Fruit fly (Drosophila melanogaster) whole organism, pupa: ENCODE measurements around the gene ida.
A peak's percentile ranks its signal among the peaks of the same experiment; 100 is the strongest.

Source experiments
- CG10348 ChIP-seq: fragments of 200-800 bp; sonication (Bioruptor generic); IDR thresholded peaks from 2 replicates; pipeline ENCODE4 v1.3.6; 2022; ENCODE audit warnings: missing biosample characterization, missing genetic modification characterization
- CG12605 ChIP-seq: fragments of 200-800 bp; sonication (Bioruptor generic); IDR thresholded peaks from 2 replicates; pipeline ENCODE4 v1.3.6; 2022; ENCODE audit warnings: missing biosample characterization, missing genetic modification characterization
- CG13204 ChIP-seq: fragments of 200-800 bp; sonication (Bioruptor generic); optimal IDR thresholded peaks from 2 replicates; lab custom pipeline; 2018; ENCODE audit warnings: missing biosample characterization, mild to moderate bottlenecking, missing genetic modification characterization, moderate library complexity
- CG14655 ChIP-seq: fragments of 200-800 bp; sonication (Bioruptor generic); optimal IDR thresholded peaks from 3 replicates; lab custom pipeline; 2017; ENCODE audit warnings: mild to moderate bottlenecking, missing biosample characterization, missing genetic modification reagents, missing genetic modification characterization
- CG15710 ChIP-seq: fragments of 200-800 bp; sonication (Bioruptor generic); optimal IDR thresholded peaks from 2 replicates; lab custom pipeline; 2018; ENCODE audit warnings: missing biosample characterization, mild to moderate bottlenecking, missing genetic modification characterization, moderate library complexity
- CG17806 ChIP-seq: fragments of 200-800 bp; sonication (Bioruptor generic); optimal IDR thresholded peaks from 2 replicates; lab custom pipeline; 2018; ENCODE audit warnings: missing biosample characterization, mild to moderate bottlenecking, missing genetic modification characterization, moderate library complexity
- CG32121 ChIP-seq: fragments of 200-800 bp; sonication (Bioruptor generic); IDR thresholded peaks from 2 replicates; pipeline ENCODE4 v1.3.6; 2022; ENCODE audit warnings: missing biosample characterization, missing genetic modification characterization
- CG34367 ChIP-seq: fragments of 200-800 bp; sonication (Bioruptor generic); optimal IDR thresholded peaks from 2 replicates; lab custom pipeline; 2018; ENCODE audit warnings: missing biosample characterization, mild to moderate bottlenecking, missing genetic modification characterization
- CG4496 ChIP-seq: fragments of 200-800 bp; sonication (Bioruptor generic); IDR thresholded peaks from 3 replicates; pipeline ENCODE4 v1.3.6; 2022; ENCODE audit warnings: missing biosample characterization, missing genetic modification characterization
- CG8159 ChIP-seq: fragments of 200-800 bp; sonication (Bioruptor generic); optimal IDR thresholded peaks from 3 replicates; lab custom pipeline; 2018; ENCODE audit warnings: missing biosample characterization, mild to moderate bottlenecking, missing genetic modification characterization, moderate library complexity
- CG8301 ChIP-seq: fragments of 200-800 bp; sonication (Bioruptor generic); optimal IDR thresholded peaks from 2 replicates; lab custom pipeline; 2018; ENCODE audit warnings: missing biosample characterization, mild to moderate bottlenecking, missing genetic modification characterization
- CG9948 ChIP-seq: fragments of 200-800 bp; sonication (Bioruptor generic); optimal IDR thresholded peaks from 2 replicates; lab custom pipeline; 2018; ENCODE audit warnings: missing biosample characterization, mild to moderate bottlenecking, missing genetic modification characterization, moderate library complexity
- D1 ChIP-seq: fragments of 200-800 bp; sonication (Bioruptor generic); optimal IDR thresholded peaks from 2 replicates; lab custom pipeline; 2018; ENCODE audit warnings: missing biosample characterization, mild to moderate bottlenecking, missing genetic modification characterization, moderate library complexity
- EcR ChIP-seq: fragments of 200-800 bp; sonication (Bioruptor generic); optimal IDR thresholded peaks from 3 replicates; lab custom pipeline; 2019; ENCODE audit warnings: missing biosample characterization, missing genetic modification characterization, mild to moderate bottlenecking, moderate library complexity, missing genetic modification reagents
- Ets98B ChIP-seq: fragments of 200-800 bp; sonication (Bioruptor generic); IDR thresholded peaks from 2 replicates; pipeline ENCODE4 v1.3.6; 2022; ENCODE audit warnings: missing biosample characterization, missing genetic modification characterization
- Pif1A ChIP-seq: fragments of 200-800 bp; sonication (Bioruptor generic); optimal IDR thresholded peaks from 3 replicates; lab custom pipeline; 2016; ENCODE audit warnings: missing biosample characterization, missing genetic modification characterization
- Pif1B ChIP-seq: fragments of 200-800 bp; sonication (Bioruptor generic); optimal IDR thresholded peaks from 3 replicates; lab custom pipeline; 2016; ENCODE audit warnings: missing biosample characterization, missing genetic modification characterization
- Snoo ChIP-seq: fragments of 200-800 bp; sonication (Bioruptor generic); optimal IDR thresholded peaks from 3 replicates; lab custom pipeline; 2017; ENCODE audit warnings: missing biosample characterization, mild to moderate bottlenecking, missing genetic modification characterization, inconsistent platforms
- fd96Ca ChIP-seq: fragments of 200-800 bp; sonication (Bioruptor generic); IDR thresholded peaks from 3 replicates; pipeline ENCODE4 v1.3.6; 2022; ENCODE audit warnings: missing biosample characterization, missing genetic modification characterization
- gl ChIP-seq: fragments of 200-800 bp; sonication (Bioruptor generic); optimal IDR thresholded peaks from 2 replicates; lab custom pipeline; 2018; ENCODE audit warnings: missing biosample characterization, mild to moderate bottlenecking, missing genetic modification characterization
- rn ChIP-seq: fragments of 200-800 bp; sonication (Bioruptor generic); IDR thresholded peaks from 2 replicates; pipeline ENCODE4 v1.3.6; 2022; ENCODE audit warnings: missing biosample characterization, missing genetic modification characterization

The ida gene

DNA sequence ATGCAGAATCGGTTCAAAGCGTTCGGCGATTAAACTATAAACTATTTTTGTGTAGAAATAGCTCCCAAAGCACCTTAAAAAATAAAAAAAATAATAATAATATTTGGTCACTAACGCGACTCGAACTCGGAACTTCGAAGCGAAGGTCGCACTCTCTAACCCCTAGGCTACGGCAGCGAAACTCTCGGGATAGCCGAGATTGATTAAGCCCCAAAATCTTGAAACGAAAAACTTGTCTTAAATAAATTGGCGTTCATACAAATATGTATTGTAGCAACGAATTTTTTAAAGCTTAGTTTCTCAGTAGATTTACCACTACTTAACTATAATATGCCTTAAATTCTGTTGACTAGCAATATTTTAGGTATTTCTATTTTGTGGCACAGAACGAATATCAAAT, 10.7 kb upstream of the ida start:
- no peak for TF ChIP-seq Ets98B (GFP tag; lab: Robert Waterston, UW)
- no peak for TF ChIP-seq CG10348 (GFP tag; lab: Robert Waterston, UW)
- TF ChIP-seq CG4496 (GFP tag; lab: Robert Waterston, UW) = no peak
- TF ChIP-seq CG15710 (tag; lab: Kevin White, UChicago) = no peak
- no peak for TF ChIP-seq Pif1A (GFP tag; lab: Kevin White, UChicago)
- TF ChIP-seq gl = no peak
- no peak for TF ChIP-seq fd96Ca (GFP tag; lab: Robert Waterston, UW)
- no peak for TF ChIP-seq CG13204 (GFP tag; lab: Kevin White, UChicago)
- no peak for TF ChIP-seq Snoo (tag; lab: Kevin White, UChicago)
- no peak for TF ChIP-seq CG32121
- TF ChIP-seq CG34367 (tag; lab: Kevin White, UChicago) = no peak

DNA sequence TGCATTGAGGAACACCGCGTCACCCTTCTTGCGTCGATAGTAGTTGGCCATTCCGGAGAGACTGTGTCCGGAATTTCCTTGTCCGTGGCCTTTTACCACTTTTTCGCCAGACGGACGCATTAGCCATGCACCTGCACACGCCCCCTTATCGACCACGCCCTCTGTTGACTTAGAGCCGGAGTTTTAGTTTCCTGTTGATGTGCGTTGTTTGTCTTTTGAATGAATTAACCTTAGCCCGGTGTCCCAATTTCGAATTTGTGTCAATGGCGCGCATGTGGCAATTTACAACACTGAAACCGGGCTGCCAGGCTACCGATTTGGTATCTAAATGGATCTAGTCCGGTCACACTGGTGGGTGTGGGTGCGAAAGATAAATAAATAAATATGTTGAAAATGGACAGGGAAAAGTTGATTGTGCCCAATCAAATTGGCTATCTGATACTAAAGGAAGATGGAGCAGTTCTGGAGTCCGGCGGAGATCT, 8.6 kb upstream of the ida start, which contains the start of the genes Gr63a and Lamtor4:
TSS of gene Gr63a (minus strand) at position 51 of the 482 bp plus-strand sequence.
TSS of gene Lamtor4 (plus strand) at position 348 of the 482 bp plus-strand sequence.
- TF ChIP-seq CG32121 = 0 out of 2 replicates have a peak, but pooled peaks have one; percentile 17
- no peak for TF ChIP-seq Ets98B (GFP tag; lab: Robert Waterston, UW)
- TF ChIP-seq Snoo (tag; lab: Kevin White, UChicago) = peak; percentile 17

DNA sequence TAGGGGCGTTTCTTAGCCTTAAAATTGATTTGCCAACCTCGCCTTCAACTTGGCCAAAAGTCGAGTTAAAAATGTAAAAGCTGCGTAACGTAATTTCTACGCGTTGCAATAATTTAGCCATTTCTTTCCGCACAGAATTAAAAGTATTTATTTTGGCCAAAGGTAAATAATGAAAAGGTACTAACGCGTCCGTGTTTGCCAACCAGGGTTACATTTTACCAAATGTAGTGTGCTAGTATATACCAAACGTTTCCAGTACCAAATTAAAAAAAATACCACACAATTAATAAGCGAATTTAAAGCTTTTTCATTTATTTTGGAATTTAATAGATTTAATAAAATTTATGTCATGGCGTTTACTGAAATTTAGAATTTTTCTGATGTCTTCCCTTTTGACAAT, 6.2 kb upstream of the ida start, which contains the start of gene Ccz1:
TSS of gene Ccz1 (minus strand) at position 179 of the 400 bp plus-strand sequence.
- TF ChIP-seq CG4496 (GFP tag; lab: Robert Waterston, UW) (no peak), CG8159 (peak; percentile 17)

DNA sequence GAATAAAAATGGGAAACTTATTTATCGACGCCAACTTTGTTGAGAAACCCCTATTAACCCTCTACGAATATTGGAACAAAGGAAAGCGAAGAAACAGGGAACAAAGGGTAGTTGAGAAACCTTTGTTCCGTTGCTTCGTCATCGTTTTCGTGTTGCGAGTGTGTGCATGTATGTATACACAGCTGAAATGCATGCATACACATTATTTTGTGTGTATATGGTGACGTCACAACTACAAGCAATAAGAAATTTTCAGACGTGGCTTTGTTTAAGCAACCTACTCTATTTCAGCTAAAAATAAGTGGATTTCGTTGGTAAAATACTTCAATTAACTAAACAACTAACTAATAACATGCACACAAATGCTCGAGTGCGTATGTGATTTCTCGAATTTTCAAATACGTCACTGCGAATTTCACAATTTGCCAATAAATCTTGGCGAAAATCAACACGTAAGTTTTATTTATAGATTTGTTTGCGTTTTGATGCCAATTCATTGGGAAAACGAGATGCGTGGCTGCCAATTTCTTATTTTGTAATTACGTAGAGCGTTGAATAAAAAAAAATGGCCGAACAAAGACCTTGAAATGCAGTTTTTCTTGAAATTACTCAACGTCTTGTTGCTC, 3.2 kb upstream of the ida start:
- TF ChIP-seq CG13204 (GFP tag; lab: Kevin White, UChicago) (peak; percentile 5), CG34367 (tag; lab: Kevin White, UChicago) (peak; percentile 7), CG8301 (tag; lab: Kevin White, UChicago) (peak; percentile 14), gl (peak; percentile 67), rn (GFP tag; lab: Robert Waterston, UW) (no peak)

DNA sequence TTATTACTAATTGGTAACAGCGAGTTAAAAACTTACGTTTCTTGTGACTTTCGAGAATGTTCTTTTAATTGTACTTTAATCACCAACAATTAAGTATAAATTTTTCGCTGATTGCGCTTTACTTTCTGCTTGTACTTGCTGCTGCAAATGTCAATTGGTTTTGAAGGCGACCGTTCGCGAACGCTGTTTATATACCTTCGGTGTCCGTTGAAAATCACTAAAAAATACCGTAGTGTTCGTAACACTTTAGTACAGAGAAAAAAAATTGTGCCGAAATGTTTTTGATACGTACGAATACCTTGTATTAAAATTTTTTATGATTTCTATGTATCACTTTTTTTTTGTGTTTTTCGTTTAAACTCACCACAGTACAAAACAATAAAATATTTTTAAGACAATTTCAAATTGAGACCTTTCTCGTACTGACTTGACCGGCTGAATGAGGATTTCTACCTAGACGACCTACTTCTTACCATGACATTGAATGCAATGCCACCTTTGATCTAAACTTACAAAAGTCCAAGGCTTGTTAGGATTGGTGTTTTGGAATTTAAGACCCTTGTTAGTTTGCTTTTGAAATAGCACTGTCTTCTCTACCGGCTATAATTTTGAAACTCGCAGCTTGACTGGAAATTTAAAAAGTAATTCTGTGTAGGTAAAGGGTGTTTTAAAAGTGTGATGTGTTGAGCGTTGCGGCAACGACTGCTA, 2.5 kb upstream of the ida start, which contains the start of gene Ubi-p63E:
TSS of gene Ubi-p63E (minus strand) at position 694 of the 708 bp plus-strand sequence.
- no peak for TF ChIP-seq D1 (tag; lab: Kevin White, UChicago)
- peak; percentile 19 for TF ChIP-seq CG34367 (tag; lab: Kevin White, UChicago)
- TF ChIP-seq CG13204 (GFP tag; lab: Kevin White, UChicago) = no peak
- TF ChIP-seq CG9948 (tag; lab: Kevin White, UChicago) = peak; percentile 39
- no peak for TF ChIP-seq fd96Ca (GFP tag; lab: Robert Waterston, UW)
- TF ChIP-seq Pif1B (GFP tag; lab: Kevin White, UChicago) = peak; percentile 12
- TF ChIP-seq gl = no peak
- no peak for TF ChIP-seq EcR (GFP tag; lab: Kevin White, UChicago)
- peak; percentile 37 for TF ChIP-seq Snoo (tag; lab: Kevin White, UChicago)
- peak; percentile 41 for TF ChIP-seq CG17806 (tag; lab: Kevin White, UChicago)
- TF ChIP-seq CG8159 = peak; percentile 57
- TF ChIP-seq Ets98B (GFP tag; lab: Robert Waterston, UW) = no peak
- no peak for TF ChIP-seq rn (GFP tag; lab: Robert Waterston, UW)
- no peak for TF ChIP-seq CG12605 (GFP tag; lab: Robert Waterston, UW)
- TF ChIP-seq CG32121 = no peak
- TF ChIP-seq CG15710 (tag; lab: Kevin White, UChicago) = peak; percentile 60
- TF ChIP-seq CG8301 (tag; lab: Kevin White, UChicago) = peak; percentile 37

DNA sequence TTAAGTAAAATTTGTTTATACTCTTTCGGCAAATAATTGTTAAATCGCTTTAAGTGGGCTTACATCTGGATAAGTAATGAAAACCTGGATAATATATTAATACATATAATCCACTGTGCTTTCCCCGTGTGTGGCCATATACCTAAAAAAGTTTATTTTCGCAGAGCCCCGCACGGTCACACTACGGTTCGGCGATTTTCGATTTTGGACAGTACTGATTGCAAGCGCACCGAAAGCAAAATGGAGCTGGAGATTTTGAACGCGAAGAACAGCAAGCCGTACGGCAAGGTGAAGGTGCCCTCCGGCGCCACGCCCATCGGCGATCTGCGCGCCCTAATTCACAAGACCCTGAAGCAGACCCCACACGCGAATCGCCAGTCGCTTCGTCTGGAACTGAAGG, 1.8 kb upstream of the ida start, which contains the start of gene Sc2:
TSS of gene Sc2 (plus strand) at position 192 of the 400 bp plus-strand sequence.
- TF ChIP-seq CG34367 (tag; lab: Kevin White, UChicago) (no peak), CG10348 (GFP tag; lab: Robert Waterston, UW) (no peak), CG17806 (tag; lab: Kevin White, UChicago) (no peak), CG15710 (tag; lab: Kevin White, UChicago) (no peak), CG14655 (no peak), fd96Ca (GFP tag; lab: Robert Waterston, UW) (no peak), Ets98B (GFP tag; lab: Robert Waterston, UW) (no peak), CG32121 (no peak), Pif1A (GFP tag; lab: Kevin White, UChicago) (no peak), CG12605 (GFP tag; lab: Robert Waterston, UW) (no peak), gl (no peak), EcR (GFP tag; lab: Kevin White, UChicago) (no peak), CG13204 (GFP tag; lab: Kevin White, UChicago) (no peak)
